Worm (Caenorhabditis elegans) whole organism, L4 larva: ENCODE measurements around the gene Y38H8A.7.

ENCODE experiments used
- D1046.2 ChIP-seq: fragments of 200-800 bp; sonication (Bioruptor generic); IDR thresholded peaks from 2 replicates; pipeline ENCODE4 v1.3.6; 2022; ENCODE audit warnings: missing genetic modification characterization, missing compliant biosample characterization
- F10B5.3 ChIP-seq: sonication (generic microtip); optimal IDR thresholded peaks from 2 replicates; lab custom pipeline; 2016; ENCODE audit warnings: mild to moderate bottlenecking, missing genetic modification characterization, missing compliant biosample characterization
- F37D6.2 ChIP-seq: sonication (generic microtip); optimal IDR thresholded peaks from 2 replicates; lab custom pipeline; 2016; ENCODE audit warnings: mild to moderate bottlenecking, missing genetic modification characterization, missing compliant biosample characterization
- F49E8.2 ChIP-seq: sonication (generic microtip); optimal IDR thresholded peaks from 2 replicates; lab custom pipeline; 2016; ENCODE audit warnings: missing compliant biosample characterization, mild to moderate bottlenecking, missing genetic modification characterization, borderline replicate concordance
- T26A8.4 ChIP-seq: fragments of 200-800 bp; sonication (Bioruptor generic); IDR thresholded peaks from 2 replicates; pipeline ENCODE4 v1.3.6; 2022; ENCODE audit warnings: missing genetic modification characterization, missing compliant biosample characterization
- Y105C5A.15 ChIP-seq: fragments of 200-800 bp; sonication (Bioruptor generic); IDR thresholded peaks from 2 replicates; pipeline ENCODE4 v1.3.6; 2022; ENCODE audit warnings: missing genetic modification characterization, missing compliant biosample characterization
- ZK546.5 ChIP-seq, 2 experiments: sonication (generic microtip); optimal IDR thresholded peaks; 2 replicates each; lab custom pipeline; 2017; ENCODE audit warnings: missing biosample characterization in 2 of 2, missing genetic modification characterization in 2 of 2
- ceh-28 ChIP-seq: fragments of 150-350 bp; optimal IDR thresholded peaks from 2 replicates; lab custom pipeline; 2014; ENCODE audit warnings: missing biosample characterization, missing genetic modification reagents, missing genetic modification characterization
- ceh-82 ChIP-seq: sonication (generic microtip); optimal IDR thresholded peaks from 2 replicates; lab custom pipeline; 2017; ENCODE audit warnings: missing biosample characterization, missing genetic modification characterization
- cey-2 ChIP-seq: sonication (generic microtip); optimal IDR thresholded peaks from 3 replicates; lab custom pipeline; 2017; ENCODE audit warnings: missing genetic modification characterization, mild to moderate bottlenecking, missing compliant biosample characterization, antibody characterized with exemption, borderline replicate concordance; ENCODE audit not compliant: insufficient read depth
- daf-12 ChIP-seq: fragments of 150-350 bp; optimal IDR thresholded peaks from 2 replicates; lab custom pipeline; 2014; ENCODE audit warnings: missing biosample characterization, missing genetic modification reagents, missing genetic modification characterization
- dmd-8 ChIP-seq: fragments of 200-800 bp; sonication (Bioruptor generic); IDR thresholded peaks from 2 replicates; pipeline ENCODE4 v1.3.6; 2022; ENCODE audit warnings: missing genetic modification characterization, missing compliant biosample characterization
- dpl-1 ChIP-seq: fragments of 150-350 bp; optimal IDR thresholded peaks from 2 replicates; lab custom pipeline; 2014; ENCODE audit warnings: missing biosample characterization, missing genetic modification reagents, missing genetic modification characterization
- dve-1 ChIP-seq: sonication (generic microtip); optimal IDR thresholded peaks from 2 replicates; lab custom pipeline; 2017; ENCODE audit warnings: antibody characterized with exemption, mild to moderate bottlenecking, missing genetic modification characterization, missing compliant biosample characterization; ENCODE audit not compliant: insufficient read depth
- fkh-10 ChIP-seq: fragments of 150-350 bp; optimal IDR thresholded peaks from 2 replicates; lab custom pipeline; 2014; ENCODE audit warnings: missing biosample characterization, missing genetic modification reagents, missing genetic modification characterization
- fos-1 ChIP-seq: fragments of 150-350 bp; optimal IDR thresholded peaks from 2 replicates; lab custom pipeline; 2014; ENCODE audit warnings: missing biosample characterization, missing genetic modification characterization
- hif-1 ChIP-seq, 2 experiments: sonication (generic microtip); optimal IDR thresholded peaks; 2 replicates each; lab custom pipeline; 2016 to 2017; ENCODE audit warnings: missing compliant biosample characterization in 2 of 2, missing genetic modification characterization in 2 of 2, missing genetic modification reagents in 2 of 2, missing genotype in 2 of 2, mild to moderate bottlenecking in 1 of 2
- hlh-30 ChIP-seq: sonication (generic microtip); optimal IDR thresholded peaks from 2 replicates; lab custom pipeline; 2017; ENCODE audit warnings: antibody characterized with exemption, mild to moderate bottlenecking, missing genetic modification characterization, missing compliant biosample characterization; ENCODE audit not compliant: insufficient read depth
- hmg-1.1 ChIP-seq: fragments of 200-800 bp; sonication (Bioruptor generic); IDR thresholded peaks from 2 replicates; pipeline ENCODE4 v1.3.6; 2022; ENCODE audit warnings: missing genetic modification reagents, missing genetic modification characterization, missing compliant biosample characterization
- lin-15B ChIP-seq: fragments of 150-350 bp; sonication (generic microtip); optimal IDR thresholded peaks from 3 replicates; lab custom pipeline; 2014; ENCODE audit warnings: missing biosample characterization, missing genetic modification characterization
- lin-38 ChIP-seq: fragments of 200-800 bp; sonication (Bioruptor generic); IDR thresholded peaks from 2 replicates; pipeline ENCODE4 v1.3.6; 2022; ENCODE audit warnings: missing genetic modification reagents, missing genetic modification characterization, missing compliant biosample characterization
- lin-39 ChIP-seq: fragments of 150-350 bp; optimal IDR thresholded peaks from 2 replicates; lab custom pipeline; 2014; ENCODE audit warnings: missing biosample characterization, missing genetic modification reagents, missing genetic modification characterization
- lir-3 ChIP-seq: sonication (generic microtip); optimal IDR thresholded peaks from 2 replicates; lab custom pipeline; 2016; ENCODE audit warnings: mild to moderate bottlenecking, missing genetic modification characterization, missing compliant biosample characterization
- lsy-2 ChIP-seq, 2 experiments: fragments of 150-350 bp in 1 of 2; sonication (generic microtip) in 1 of 2; optimal IDR thresholded peaks; 2 replicates each; lab custom pipeline; 2014 to 2017; ENCODE audit warnings: missing biosample characterization in 2 of 2, missing genetic modification characterization in 2 of 2
- madf-5 ChIP-seq, 2 experiments: fragments of 200-800 bp; sonication (Bioruptor generic); IDR thresholded peaks; 2 replicates each; pipeline ENCODE4 v1.3.6; 2022; ENCODE audit warnings: missing compliant biosample characterization in 2 of 2, missing genetic modification characterization in 2 of 2
- mes-2 ChIP-seq: sonication (generic microtip); optimal IDR thresholded peaks from 2 replicates; lab custom pipeline; 2016; ENCODE audit warnings: missing genotype, mild to moderate bottlenecking, missing genetic modification characterization, missing compliant biosample characterization; ENCODE audit not compliant: poor library complexity, severe bottlenecking
- nhr-25 ChIP-seq: sonication (generic microtip); optimal IDR thresholded peaks from 2 replicates; lab custom pipeline; 2017; ENCODE audit warnings: missing genetic modification characterization, mild to moderate bottlenecking, missing compliant biosample characterization, antibody characterized with exemption, moderate library complexity, borderline replicate concordance; ENCODE audit not compliant: insufficient read depth
- nhr-48 ChIP-seq: sonication (generic microtip); optimal IDR thresholded peaks from 2 replicates; lab custom pipeline; 2016; ENCODE audit warnings: mild to moderate bottlenecking, missing genetic modification characterization, missing compliant biosample characterization
- php-3 ChIP-seq: fragments of 200-800 bp; sonication (Bioruptor generic); IDR thresholded peaks from 2 replicates; pipeline ENCODE4 v1.3.6; 2022; ENCODE audit warnings: missing genetic modification reagents, missing genetic modification characterization, missing compliant biosample characterization
- pqm-1 ChIP-seq: sonication (generic microtip); optimal IDR thresholded peaks from 2 replicates; lab custom pipeline; 2017; ENCODE audit warnings: missing biosample characterization, missing genetic modification characterization
- rbr-2 ChIP-seq: sonication (generic microtip); optimal IDR thresholded peaks from 2 replicates; lab custom pipeline; 2016; ENCODE audit warnings: missing genotype, missing genetic modification characterization, missing compliant biosample characterization
- sdz-12 ChIP-seq: fragments of 200-800 bp; sonication (Bioruptor generic); optimal IDR thresholded peaks from 2 replicates; lab custom pipeline; 2018; ENCODE audit warnings: mild to moderate bottlenecking, missing genetic modification characterization, missing compliant biosample characterization
- skn-1 ChIP-seq: fragments of 150-350 bp; optimal IDR thresholded peaks from 2 replicates; lab custom pipeline; 2014; ENCODE audit warnings: missing biosample characterization, missing genetic modification characterization
- snpc-1.2 ChIP-seq: fragments of 200-800 bp; sonication (Bioruptor generic); IDR thresholded peaks from 2 replicates; pipeline ENCODE4 v1.3.6; 2022; ENCODE audit warnings: missing genetic modification reagents, missing genetic modification characterization, missing compliant biosample characterization
- snpc-4 ChIP-seq: fragments of 150-350 bp; optimal IDR thresholded peaks from 2 replicates; lab custom pipeline; 2014; ENCODE audit warnings: missing biosample characterization, missing genetic modification characterization
- unc-130 ChIP-seq: sonication (generic microtip); optimal IDR thresholded peaks from 2 replicates; lab custom pipeline; 2016; ENCODE audit warnings: missing genetic modification reagents, missing genetic modification characterization, missing compliant biosample characterization
- unc-39 ChIP-seq: sonication (generic microtip); optimal IDR thresholded peaks from 2 replicates; lab custom pipeline; 2017; ENCODE audit warnings: missing biosample characterization, missing genetic modification characterization
- zfp-3 ChIP-seq: fragments of 200-800 bp; sonication (Bioruptor generic); conservative IDR thresholded peaks from 2 replicates; pipeline ENCODE4 v1.3.6; 2022; ENCODE audit warnings: missing genetic modification reagents, missing genetic modification characterization, missing compliant biosample characterization
- ztf-11 ChIP-seq: fragments of 150-350 bp; optimal IDR thresholded peaks from 2 replicates; lab custom pipeline; 2014; ENCODE audit warnings: missing biosample characterization, missing genetic modification characterization

Gene Y38H8A.7

DNA sequence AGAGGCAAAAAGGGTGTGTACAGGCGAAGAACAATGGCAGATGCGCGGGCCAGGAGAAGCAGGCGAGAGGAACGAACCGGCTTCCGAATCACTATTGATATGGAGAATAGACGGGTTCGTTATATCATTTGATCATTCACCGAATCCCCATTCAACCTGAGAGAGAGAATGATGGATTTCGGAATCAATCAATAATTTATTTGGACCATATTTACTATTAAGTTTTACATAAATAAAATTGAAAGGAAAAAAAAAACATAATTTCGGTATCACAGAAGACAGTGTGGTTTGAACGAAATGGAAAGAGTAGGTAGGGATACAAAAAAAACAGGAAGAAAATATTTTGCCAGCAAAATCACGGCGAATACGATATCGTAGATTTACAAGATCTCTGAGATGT lies 10.0 kb upstream of the Y38H8A.7 start, which contains the start of gene mam-3:
Gene mam-3 (minus strand): TSS at position 101 of the 400 bp plus-strand sequence.
- TF ChIP-seq rbr-2 (tag; lab: Kevin White, UChicago) (no peak), lin-39 (no peak), lsy-2 (tag; optimal IDR thresholded peaks at IDR 0.05; lab: Kevin White, UChicago) (no peak), Y105C5A.15 (GFP tag; lab: Robert Waterston, UW) (no peak), dmd-8 (GFP tag; lab: Robert Waterston, UW) (no peak), sdz-12 (GFP tag; lab: Kevin White, UChicago) (no peak), unc-130 (no peak), ztf-11 (tag; lab: Kevin White, UChicago) (no peak), daf-12 (tag; lab: Kevin White, UChicago) (no peak), fkh-10 (GFP tag; lab: Kevin White, UChicago) (no peak), php-3 (GFP tag; lab: Robert Waterston, UW) (no peak), hlh-30 (tag; lab: Kevin White, UChicago) (no peak), ceh-28 (no peak)

DNA sequence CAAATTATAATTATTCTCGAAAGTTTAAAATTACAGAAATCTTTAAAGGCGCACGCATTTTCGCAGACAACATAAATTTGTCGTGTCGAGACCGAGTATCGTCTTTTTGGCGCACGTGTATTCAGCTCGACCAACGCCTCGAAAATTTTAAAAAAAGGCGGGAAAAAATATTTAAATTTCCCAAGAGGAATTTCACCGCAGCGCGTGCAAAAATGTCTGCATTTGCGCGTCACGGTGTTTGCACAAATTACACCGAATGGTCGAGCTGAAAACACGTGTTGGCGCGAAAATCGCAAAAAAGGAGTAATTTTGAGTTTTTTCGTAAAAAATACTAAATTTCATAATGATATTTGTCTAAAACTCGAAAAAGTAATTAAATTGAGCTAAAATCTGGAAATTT lies 4.6 kb upstream of the Y38H8A.7 start:
- no peak for TF ChIP-seq madf-5 (GFP tag; IDR thresholded peaks at IDR 0.05; lab: Robert Waterston, UW)
- TF ChIP-seq dve-1 (tag; lab: Kevin White, UChicago) = no peak
- TF ChIP-seq lin-38 (GFP tag; lab: Robert Waterston, UW) = peak; percentile 38; the same call in 1 of the 2 replicates

DNA sequence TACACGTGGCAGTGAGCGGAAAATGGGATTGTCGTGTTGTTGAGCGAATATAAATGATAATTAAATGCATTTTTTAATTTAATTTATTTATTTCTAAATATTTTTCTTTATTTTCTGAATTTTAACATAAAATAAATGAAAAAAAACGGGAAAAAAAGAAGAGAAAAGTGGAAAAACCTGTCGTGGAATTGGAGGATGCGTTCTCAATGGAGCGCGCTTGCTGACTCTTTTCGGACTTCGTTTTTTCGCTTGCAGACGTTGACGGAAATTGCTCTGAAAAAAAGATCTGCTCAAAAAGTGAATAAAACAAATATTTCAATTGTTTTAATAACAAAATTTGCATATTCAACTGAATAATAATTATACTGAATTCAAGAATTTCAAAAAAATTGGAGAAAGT lies 1.8 kb upstream of the Y38H8A.7 start:
- TF ChIP-seq F49E8.2 (tag; lab: Kevin White, UChicago) = no peak
- TF ChIP-seq Y105C5A.15 (GFP tag; lab: Robert Waterston, UW) = no peak
- no peak for TF ChIP-seq F10B5.3 (tag; lab: Kevin White, UChicago)
- TF ChIP-seq php-3 (GFP tag; lab: Robert Waterston, UW) = no peak
- peak in 1 of 2 experiments; percentile 7 for TF ChIP-seq hif-1 (tag; optimal IDR thresholded peaks at IDR 0.05; lab: Kevin White, UChicago)
- peak; percentile 13 for TF ChIP-seq dpl-1 (GFP tag; lab: Kevin White, UChicago)
- TF ChIP-seq rbr-2 (tag; lab: Kevin White, UChicago) = peak; percentile 29
- peak in 1 of 2 experiments; percentile 24 for TF ChIP-seq lsy-2 (tag; optimal IDR thresholded peaks at IDR 0.05; lab: Kevin White, UChicago)
- TF ChIP-seq lir-3 (tag; lab: Kevin White, UChicago) = no peak
- no peak for TF ChIP-seq hlh-30 (tag; lab: Kevin White, UChicago)
- no peak for TF ChIP-seq ceh-82 (tag; lab: Kevin White, UChicago)
- no peak for TF ChIP-seq nhr-25 (tag; lab: Kevin White, UChicago)
- TF ChIP-seq zfp-3 = no peak
- TF ChIP-seq unc-130 = no peak
- no peak for TF ChIP-seq hmg-1.1
- TF ChIP-seq pqm-1 = no peak
- peak; percentile 92 for TF ChIP-seq lin-38 (GFP tag; lab: Robert Waterston, UW)
- TF ChIP-seq fos-1 = no peak
- TF ChIP-seq mes-2 (tag; lab: Kevin White, UChicago) = peak; percentile 59
- TF ChIP-seq, all 104 proteins: peak for 6

- TF ChIP-seq F37D6.2 = no peak
- TF ChIP-seq unc-39 (tag; lab: Kevin White, UChicago) = no peak
- TF ChIP-seq nhr-48 (tag; lab: Kevin White, UChicago) = no peak
- TF ChIP-seq snpc-1.2 = no peak
- no peak for TF ChIP-seq skn-1 (tag; lab: Kevin White, UChicago)
- TF ChIP-seq cey-2 = no peak
- no peak for TF ChIP-seq snpc-4
- no peak for TF ChIP-seq lin-15B (tag; lab: Kevin White, UChicago)
- TF ChIP-seq ZK546.5 (tag; optimal IDR thresholded peaks at IDR 0.05; lab: Kevin White, UChicago) = no peak
- no peak for TF ChIP-seq T26A8.4 (GFP tag; lab: Robert Waterston, UW)
- no peak for TF ChIP-seq D1046.2 (GFP tag; lab: Robert Waterston, UW)
Measured at ce11 chrIV:13454698-13455097, 602 bp upstream of the Y38H8A.7 start, which contains the start of gene uso-1. Gene uso-1 (minus strand): TSS chrIV:13454798.
